Worm (Caenorhabditis elegans) whole organism, L2 larva: ENCODE measurements around the gene C37H5.13.
"Not testable (repeated sequence)": the region's sequence is repeated elsewhere in the genome, so short reads cannot be mapped to it uniquely, and the experiment has no call there.

Experiments used
- R02D3.7 ChIP-seq: fragments of 150-350 bp; optimal IDR thresholded peaks from 2 replicates; lab custom pipeline; 2014; ENCODE audit warnings: missing biosample characterization, missing genetic modification characterization
- Y55F3AM.14 ChIP-seq: fragments of 200-800 bp; sonication (Bioruptor generic); optimal IDR thresholded peaks from 2 replicates; lab custom pipeline; 2018; ENCODE audit warnings: mild to moderate bottlenecking, missing genetic modification characterization, missing compliant biosample characterization
- ZK546.5 ChIP-seq: sonication (generic microtip); optimal IDR thresholded peaks from 2 replicates; lab custom pipeline; 2017; ENCODE audit warnings: missing biosample characterization, missing genetic modification characterization
- alr-1 ChIP-seq: fragments of 150-350 bp; optimal IDR thresholded peaks from 2 replicates; lab custom pipeline; 2014; ENCODE audit warnings: missing biosample characterization, missing genetic modification characterization
- aly-2 ChIP-seq: fragments of 150-350 bp; optimal IDR thresholded peaks from 2 replicates; lab custom pipeline; 2014; ENCODE audit warnings: missing biosample characterization, missing genetic modification characterization
- ama-1 ChIP-seq: fragments of 150-350 bp; optimal IDR thresholded peaks from 2 replicates; lab custom pipeline; 2018; ENCODE audit warnings: inconsistent platforms
- blmp-1 ChIP-seq: sonication (generic microtip); optimal IDR thresholded peaks from 2 replicates; lab custom pipeline; 2017; ENCODE audit warnings: missing genetic modification characterization, mild to moderate bottlenecking, missing compliant biosample characterization, antibody characterized with exemption, moderate library complexity; ENCODE audit not compliant: insufficient read depth
- ceh-16 ChIP-seq: fragments of 150-350 bp; optimal IDR thresholded peaks from 2 replicates; lab custom pipeline; 2014; ENCODE audit warnings: missing biosample characterization, missing genetic modification characterization
- ceh-82 ChIP-seq: fragments of 150-350 bp; optimal IDR thresholded peaks from 2 replicates; lab custom pipeline; 2014; ENCODE audit warnings: missing biosample characterization, missing genetic modification characterization
- dmd-4 ChIP-seq: sonication (generic microtip); optimal IDR thresholded peaks from 2 replicates; lab custom pipeline; 2017; ENCODE audit warnings: missing biosample characterization, missing genetic modification characterization
- egl-27 ChIP-seq: sonication (generic microtip); optimal IDR thresholded peaks from 3 replicates; lab custom pipeline; 2017; ENCODE audit warnings: missing biosample characterization, missing genetic modification reagents, missing genetic modification characterization
- elt-1 ChIP-seq: fragments of 150-350 bp; optimal IDR thresholded peaks from 2 replicates; lab custom pipeline; 2014; ENCODE audit warnings: missing biosample characterization, missing genetic modification characterization
- fos-1 ChIP-seq: fragments of 150-350 bp; optimal IDR thresholded peaks from 2 replicates; lab custom pipeline; 2014; ENCODE audit warnings: missing biosample characterization, missing genetic modification characterization
- gmeb-1 ChIP-seq: fragments of 150-350 bp; optimal IDR thresholded peaks from 2 replicates; lab custom pipeline; 2014; ENCODE audit warnings: missing biosample characterization, missing genetic modification characterization
- lin-39 ChIP-seq: fragments of 150-350 bp; optimal IDR thresholded peaks from 2 replicates; lab custom pipeline; 2014; ENCODE audit warnings: missing biosample characterization, missing genetic modification reagents, missing genetic modification characterization
- mdl-1 ChIP-seq, 2 experiments: fragments of 150-350 bp in 1 of 2; sonication (generic microtip) in 1 of 2; optimal IDR thresholded peaks; 2 replicates each; lab custom pipeline; 2017; ENCODE audit warnings: missing biosample characterization in 2 of 2, missing genetic modification characterization in 2 of 2
- nhr-10 ChIP-seq: sonication (generic microtip); optimal IDR thresholded peaks from 2 replicates; lab custom pipeline; 2017; ENCODE audit warnings: missing biosample characterization, missing genetic modification characterization
- nhr-129 ChIP-seq: fragments of 150-350 bp; optimal IDR thresholded peaks from 2 replicates; lab custom pipeline; 2014; ENCODE audit warnings: missing biosample characterization, missing genetic modification characterization
- nhr-21 ChIP-seq: fragments of 150-350 bp; optimal IDR thresholded peaks from 2 replicates; lab custom pipeline; 2014; ENCODE audit warnings: missing biosample characterization, missing genetic modification characterization
- nhr-23 ChIP-seq: fragments of 150-350 bp; optimal IDR thresholded peaks from 2 replicates; lab custom pipeline; 2014; ENCODE audit warnings: missing biosample characterization, missing genetic modification reagents, missing genetic modification characterization
- nhr-237 ChIP-seq: fragments of 150-350 bp; optimal IDR thresholded peaks from 2 replicates; lab custom pipeline; 2014; ENCODE audit warnings: missing biosample characterization, missing genetic modification characterization
- nhr-25 ChIP-seq: fragments of 150-350 bp; sonication (generic microtip); optimal IDR thresholded peaks from 3 replicates; lab custom pipeline; 2014; ENCODE audit warnings: missing biosample characterization, missing genetic modification characterization
- nhr-6 ChIP-seq: fragments of 150-350 bp; optimal IDR thresholded peaks from 2 replicates; lab custom pipeline; 2014; ENCODE audit warnings: missing biosample characterization, missing genetic modification characterization
- nhr-77 ChIP-seq: fragments of 150-350 bp; optimal IDR thresholded peaks from 2 replicates; lab custom pipeline; 2014; ENCODE audit warnings: missing biosample characterization, missing genetic modification characterization
- peb-1 ChIP-seq: fragments of 150-350 bp; optimal IDR thresholded peaks from 2 replicates; lab custom pipeline; 2014; ENCODE audit warnings: missing biosample characterization, missing genetic modification characterization
- sem-4 ChIP-seq: fragments of 150-350 bp; optimal IDR thresholded peaks from 2 replicates; lab custom pipeline; 2014; ENCODE audit warnings: missing biosample characterization, missing genetic modification reagents, missing genetic modification characterization
- skn-1 ChIP-seq: sonication (generic microtip); optimal IDR thresholded peaks from 2 replicates; lab custom pipeline; 2017; ENCODE audit warnings: missing biosample characterization, missing genetic modification characterization
- sma-3 ChIP-seq: sonication (generic microtip); optimal IDR thresholded peaks from 2 replicates; lab custom pipeline; 2016; ENCODE audit warnings: missing genetic modification reagents, missing genetic modification characterization, missing compliant biosample characterization
- sma-9 ChIP-seq, 2 experiments: fragments of 150-350 bp in 1 of 2; sonication (generic microtip) in 1 of 2; optimal IDR thresholded peaks; 2 replicates each; lab custom pipeline; 2014 to 2016; ENCODE audit warnings: missing genetic modification characterization in 2 of 2, mild to moderate bottlenecking in 1 of 2, missing biosample characterization in 1 of 2, missing compliant biosample characterization in 1 of 2, missing genetic modification reagents in 1 of 2, moderate library complexity in 1 of 2
- unc-39 ChIP-seq: fragments of 150-350 bp; optimal IDR thresholded peaks from 2 replicates; lab custom pipeline; 2014; ENCODE audit warnings: missing biosample characterization, missing genetic modification characterization
- unc-55 ChIP-seq: fragments of 150-350 bp; sonication (generic microtip); optimal IDR thresholded peaks from 3 replicates; lab custom pipeline; 2014; ENCODE audit warnings: missing biosample characterization, missing genetic modification reagents, missing genetic modification characterization
- unc-62 ChIP-seq: fragments of 150-350 bp; optimal IDR thresholded peaks from 2 replicates; lab custom pipeline; 2014; ENCODE audit warnings: missing biosample characterization, missing genetic modification reagents, missing genetic modification characterization
- ztf-1 ChIP-seq: fragments of 200-800 bp; sonication (Bioruptor generic); conservative IDR thresholded peaks from 2 replicates; pipeline ENCODE4 v1.3.6; 2022; ENCODE audit warnings: missing genetic modification characterization, missing compliant biosample characterization
- ztf-11 ChIP-seq: sonication (generic microtip); optimal IDR thresholded peaks from 2 replicates; lab custom pipeline; 2017; ENCODE audit warnings: missing biosample characterization, missing genetic modification characterization
- ztf-4 ChIP-seq: fragments of 150-350 bp; optimal IDR thresholded peaks from 2 replicates; lab custom pipeline; 2014; ENCODE audit warnings: missing biosample characterization, missing genetic modification characterization

C37H5.13 gene

ce11 chrV:4905953-4906352 lies 43.2 kb upstream of the C37H5.13 start, which contains the start of gene ugt-14:
TSS of gene ugt-14 (plus strand) at chrV:4906253.
- TF ChIP-seq nhr-21 (tag; lab: Kevin White, UChicago) (no peak), peb-1 (no peak), unc-62 (GFP tag; lab: Kevin White, UChicago) (no peak), nhr-23 (tag; lab: Kevin White, UChicago) (no peak), sma-3 (no peak), Y55F3AM.14 (no peak), lin-39 (tag; lab: Kevin White, UChicago) (no peak), skn-1 (tag; lab: Kevin White, UChicago) (no peak), gmeb-1 (tag; lab: Kevin White, UChicago) (no peak), ceh-82 (tag; lab: Kevin White, UChicago) (no peak), ama-1 (lab: Kevin White, UChicago) (no peak), mdl-1 (tag; optimal IDR thresholded peaks at IDR 0.05; lab: Kevin White, UChicago) (no peak), fos-1 (no peak), unc-55 (no peak), unc-39 (no peak)

ce11 chrV:4903696-4904095 lies 40.9 kb upstream of the C37H5.13 start, which contains the start of gene ugt-8:
TSS of gene ugt-8 (plus strand) at chrV:4903930.
- TF ChIP-seq nhr-25 (tag; lab: Kevin White, UChicago) (peak; percentile 3), skn-1 (tag; lab: Kevin White, UChicago) (no peak)

- TF ChIP-seq egl-27 (tag; lab: Kevin White, UChicago) = no peak
- no peak for TF ChIP-seq unc-62 (GFP tag; lab: Kevin White, UChicago)
- TF ChIP-seq skn-1 (tag; lab: Kevin White, UChicago) = no peak
- TF ChIP-seq ztf-1 = no peak
- no peak for TF ChIP-seq dmd-4 (tag; lab: Kevin White, UChicago)
- TF ChIP-seq R02D3.7 (tag; lab: Kevin White, UChicago) = no peak
- TF ChIP-seq ztf-4 (tag; lab: Kevin White, UChicago) = no peak
- TF ChIP-seq sem-4 (tag; lab: Kevin White, UChicago) = no peak
- no peak for TF ChIP-seq nhr-25 (tag; lab: Kevin White, UChicago)
- no peak for TF ChIP-seq ztf-11 (tag; lab: Kevin White, UChicago)
- no peak for TF ChIP-seq ama-1 (lab: Kevin White, UChicago)
- no peak for TF ChIP-seq Y55F3AM.14
- TF ChIP-seq nhr-77 (tag; lab: Kevin White, UChicago) = no peak
Observed at ce11 chrV:4901074-4901473, 38.3 kb upstream of the C37H5.13 start, which contains the start of gene ugt-67. TSS of gene ugt-67 (plus strand) at chrV:4901374.

ce11 chrV:4900020-4900419 lies 37.3 kb upstream of the C37H5.13 start, which contains the start of gene ugt-10:
TSS of gene ugt-10 (minus strand) at chrV:4900120.
- TF ChIP-seq ZK546.5 (tag; lab: Kevin White, UChicago); ztf-1; gmeb-1 (tag; lab: Kevin White, UChicago): not testable (repeated sequence)

- TF ChIP-seq nhr-77 (tag; lab: Kevin White, UChicago) (no peak), unc-62 (GFP tag; lab: Kevin White, UChicago) (no peak), nhr-237 (tag; lab: Kevin White, UChicago) (no peak), fos-1 (no peak), sma-9 (GFP tag; optimal IDR thresholded peaks at IDR 0.05; lab: Kevin White, UChicago) (peak; percentile 84), sma-9 (tag; optimal IDR thresholded peaks at IDR 0.05; lab: Kevin White, UChicago) (no peak), gmeb-1 (tag; lab: Kevin White, UChicago) (no peak), ceh-16 (tag; lab: Kevin White, UChicago) (no peak), elt-1 (tag; lab: Kevin White, UChicago) (no peak), nhr-129 (tag; lab: Kevin White, UChicago) (no peak), blmp-1 (no peak), sma-3 (peak; percentile 51), nhr-6 (tag; lab: Kevin White, UChicago) (no peak), aly-2 (tag; lab: Kevin White, UChicago) (no peak), Y55F3AM.14 (no peak), nhr-25 (tag; lab: Kevin White, UChicago) (peak; percentile 64), alr-1 (tag; lab: Kevin White, UChicago) (no peak), nhr-10 (no peak), ZK546.5 (tag; lab: Kevin White, UChicago) (no peak)
- TF ChIP-seq, all 48 proteins: peak for 3
Observed at ce11 chrV:4895744-4896143, 33.0 kb upstream of the C37H5.13 start, which contains the start of gene ugt-9. TSS of gene ugt-9 (plus strand) at chrV:4896048.
